Worm (Caenorhabditis elegans): ENCODE data around the gene Y17G9B.2.
"Not testable (repeated sequence)": the region's sequence is repeated elsewhere in the genome, so short reads cannot be mapped to it uniquely, and the experiment has no call there.

The Y17G9B.2 gene

DNA sequence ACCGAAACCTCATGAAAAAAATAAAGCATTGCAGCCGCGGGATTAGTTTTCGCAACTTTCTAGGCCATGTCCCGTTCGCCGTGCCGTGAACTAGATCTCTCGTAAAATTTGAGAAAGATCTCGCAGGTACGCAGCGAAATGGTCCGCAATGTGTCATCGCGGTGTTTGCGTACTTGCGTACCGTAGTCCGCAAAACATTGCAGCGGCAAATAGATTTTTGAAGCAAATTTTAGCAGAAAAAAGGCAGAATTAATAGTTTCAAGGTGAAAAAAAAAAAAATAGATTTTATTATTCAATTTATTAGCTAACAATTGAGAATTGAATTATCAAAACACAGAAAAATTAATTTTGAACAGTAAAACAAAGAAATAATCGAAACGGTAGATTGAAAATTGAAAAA, 36.0 kb upstream of the Y17G9B.2 start (continued):
- TF ChIP-seq zip-2 (tag; optimal IDR thresholded peaks at IDR 0.05) (peak; percentile 29), mxl-3 (GFP tag; optimal IDR thresholded peaks at IDR 0.05) (peak; percentile 75), mxl-2 (GFP tag; conservative IDR thresholded peaks at IDR 0.05) (peak; percentile 95), nhr-237 (tag; optimal IDR thresholded peaks at IDR 0.05) (peak; percentile 55), sdz-12 (GFP tag; optimal IDR thresholded peaks at IDR 0.05) (peak; percentile 1), nhr-11 (tag; optimal IDR thresholded peaks at IDR 0.05) (peak; percentile 72), dmd-6 (GFP tag; IDR thresholded peaks at IDR 0.05) (peak; percentile 100), madf-5 (GFP tag; IDR thresholded peaks at IDR 0.05) (peak; percentile 93 to 100), T26A8.4 (GFP tag; IDR thresholded peaks at IDR 0.05) (peak; percentile 99), snpc-1.2 (GFP tag; IDR thresholded peaks at IDR 0.05) (peak; percentile 93), lin-15B (tag; optimal IDR thresholded peaks at IDR 0.05) (peak; percentile 62), T20F7.1 (GFP tag; optimal IDR thresholded peaks at IDR 0.05) (peak; percentile 94), hmg-1.1 (GFP tag; IDR thresholded peaks at IDR 0.05) (peak; percentile 99), mdt-29 (GFP tag; IDR thresholded peaks at IDR 0.05) (peak; percentile 98), zip-11 (GFP tag; IDR thresholded peaks at IDR 0.05) (peak; percentile 72; the same call in 1 of the 2 replicates), daf-8 (GFP tag; IDR thresholded peaks at IDR 0.05) (peak; percentile 99), lin-38 (GFP tag; IDR thresholded peaks at IDR 0.05) (peak; percentile 100), nhr-48 (tag; optimal IDR thresholded peaks at IDR 0.05) (peak; percentile 84), nhr-77 (tag; optimal IDR thresholded peaks at IDR 0.05) (peak; percentile 71), ceh-44 (GFP tag; IDR thresholded peaks at IDR 0.05) (peak; percentile 99), dmd-9 (GFP tag; IDR thresholded peaks at IDR 0.05) (peak; percentile 100), tra-1 (GFP tag; IDR thresholded peaks at IDR 0.05) (peak; percentile 100), unc-62 (GFP tag; optimal IDR thresholded peaks at IDR 0.05 in 1 of 2) (peak in 1 of 2 experiments; percentile 84), mes-2 (tag; optimal IDR thresholded peaks at IDR 0.05; ENCODE audit: poor library complexity, severe bottlenecking) (peak; percentile 92), nhr-28 (tag; optimal IDR thresholded peaks at IDR 0.05) (peak; percentile 41), Y105C5A.15 (GFP tag; IDR thresholded peaks at IDR 0.05) (peak; percentile 70; the same call in 1 of the 2 replicates), lsy-2 (tag; optimal IDR thresholded peaks at IDR 0.05) (peak; percentile 97 to 98), nhr-102 (tag; optimal IDR thresholded peaks at IDR 0.05) (peak; percentile 96), ZK337.2 (GFP tag; IDR thresholded peaks at IDR 0.05) (peak; percentile 100), nhr-42 (GFP tag; IDR thresholded peaks at IDR 0.05) (peak; percentile 100), ceh-32 (tag; optimal IDR thresholded peaks at IDR 0.05; ENCODE audit: poor library complexity) (peak; percentile 34), saeg-2 (GFP tag; IDR thresholded peaks at IDR 0.05) (peak; percentile 98), D1046.2 (GFP tag; IDR thresholded peaks at IDR 0.05) (peak; percentile 99), duxl-1 (tag; optimal IDR thresholded peaks at IDR 0.05; ENCODE audit: poor library complexity) (peak; percentile 70), hif-1 (tag; optimal IDR thresholded peaks at IDR 0.05) (peak in 1 of 2 experiments; percentile 84), daf-19 (GFP tag; conservative IDR thresholded peaks at IDR 0.05) (peak; percentile 100), dpl-1 (GFP tag; optimal IDR thresholded peaks at IDR 0.05) (peak; percentile 68), Y48G9A.11 (GFP tag; IDR thresholded peaks at IDR 0.05) (peak; percentile 96), spr-3 (GFP tag; optimal IDR thresholded peaks at IDR 0.05) (peak; percentile 70)
- not testable (repeated sequence) for TF ChIP-seq unc-62 (tag; optimal IDR thresholded peaks at IDR 0.05)

- no peak for TF ChIP-seq R02D3.7 (tag; optimal IDR thresholded peaks at IDR 0.05)
- TF ChIP-seq arid-1 (GFP tag; conservative IDR thresholded peaks at IDR 0.05), result no peak
- TF ChIP-seq mep-1 (tag; optimal IDR thresholded peaks at IDR 0.05), result no peak
- TF ChIP-seq nhr-25 (tag; optimal IDR thresholded peaks at IDR 0.05; ENCODE audit: borderline replicate concordance, insufficient read depth), result no peak
- no peak for TF ChIP-seq Y75B8A.6 (GFP tag; IDR thresholded peaks at IDR 0.05)
- TF ChIP-seq ztf-11 (tag; optimal IDR thresholded peaks at IDR 0.05), result no peak
- TF ChIP-seq madf-9 (GFP tag; conservative IDR thresholded peaks at IDR 0.05), result no peak
Measured at ce11 chrIV:4737258-4737657, 26.7 kb upstream of the Y17G9B.2 start, which contains the start of gene fbxb-78. Gene fbxb-78, plus strand, starts transcription at chrIV:4737558.

All from whole organism, L4 larva.